Worm (Caenorhabditis elegans) whole organism, late embryonic: Measurements from ENCODE around the gene mab-10.

Experiments used
- T23F11.4 ChIP-seq: fragments of 200-800 bp; sonication (Bioruptor generic); optimal IDR thresholded peaks from 2 replicates; lab custom pipeline; 2018; ENCODE audit warnings: mild to moderate bottlenecking, missing genetic modification characterization, missing compliant biosample characterization
- dmd-4 ChIP-seq: sonication (generic microtip); optimal IDR thresholded peaks from 2 replicates; lab custom pipeline; 2016; ENCODE audit warnings: borderline replicate concordance, missing genetic modification characterization, missing compliant biosample characterization
- ets-4 ChIP-seq: sonication (generic microtip); optimal IDR thresholded peaks from 2 replicates; lab custom pipeline; 2016; ENCODE audit warnings: missing genetic modification characterization, missing compliant biosample characterization
- hlh-8 ChIP-seq: sonication (generic microtip); optimal IDR thresholded peaks from 2 replicates; lab custom pipeline; 2016; ENCODE audit warnings: missing genotype, missing genetic modification characterization, missing compliant biosample characterization
- nfya-1 ChIP-seq: sonication (generic microtip); optimal IDR thresholded peaks from 2 replicates; lab custom pipeline; 2017; ENCODE audit warnings: missing genetic modification characterization, mild to moderate bottlenecking, missing compliant biosample characterization, antibody characterized with exemption, moderate library complexity
- nhr-11 ChIP-seq: fragments of 150-350 bp; optimal IDR thresholded peaks from 2 replicates; lab custom pipeline; 2014; ENCODE audit warnings: missing biosample characterization, missing genetic modification characterization
- npax-4 ChIP-seq: sonication (generic microtip); optimal IDR thresholded peaks from 2 replicates; lab custom pipeline; 2016; ENCODE audit warnings: missing genetic modification characterization, missing compliant biosample characterization
- pag-3 ChIP-seq: sonication (generic microtip); optimal IDR thresholded peaks from 2 replicates; lab custom pipeline; 2016; ENCODE audit warnings: missing compliant biosample characterization, missing genetic modification characterization, borderline replicate concordance
- pat-9 ChIP-seq: fragments of 200-800 bp; sonication (Bioruptor generic); optimal IDR thresholded peaks from 2 replicates; lab custom pipeline; 2018; ENCODE audit warnings: mild to moderate bottlenecking, missing genetic modification characterization, moderate library complexity, missing compliant biosample characterization
- syd-9 ChIP-seq: sonication (generic microtip); optimal IDR thresholded peaks from 2 replicates; lab custom pipeline; 2016; ENCODE audit warnings: mild to moderate bottlenecking, missing genetic modification characterization, moderate library complexity, missing compliant biosample characterization
- tbx-2 ChIP-seq: sonication (generic microtip); optimal IDR thresholded peaks from 2 replicates; lab custom pipeline; 2016; ENCODE audit warnings: missing genetic modification characterization, missing compliant biosample characterization
- unc-86 ChIP-seq: sonication (generic microtip); optimal IDR thresholded peaks from 2 replicates; lab custom pipeline; 2016; ENCODE audit warnings: missing genetic modification characterization, missing compliant biosample characterization

- TF ChIP-seq tbx-2 (tag; lab: Kevin White, UChicago) (no peak), ets-4 (tag; lab: Kevin White, UChicago) (no peak), nhr-11 (tag; lab: Kevin White, UChicago) (no peak), pat-9 (no peak), hlh-8 (no peak), dmd-4 (tag; lab: Kevin White, UChicago) (no peak), npax-4 (tag; lab: Kevin White, UChicago) (no peak), T23F11.4 (no peak), pag-3 (tag; lab: Kevin White, UChicago) (no peak), syd-9 (tag; lab: Kevin White, UChicago) (no peak), nfya-1 (no peak), unc-86 (tag; lab: Kevin White, UChicago) (no peak)
Observed at ce11 chrII:10527649-10528134, at the start of gene mab-10.
